Fruit fly (Drosophila melanogaster): Measurements from ENCODE around the gene CG31371.

- TF ChIP-seq ato (GFP tag; IDR thresholded peaks at IDR 0.05; ENCODE audit: partially characterized antibody) (no peak), CG17802 (tag; optimal IDR thresholded peaks at IDR 0.05) (no peak), CG5953 (GFP tag; IDR thresholded peaks at IDR 0.05) (no peak), tup (GFP tag; optimal IDR thresholded peaks at IDR 0.05) (no peak), Dref (GFP tag; IDR thresholded peaks at IDR 0.05) (no peak), fd64A (GFP tag; optimal IDR thresholded peaks at IDR 0.05) (no peak), CG18011 (GFP tag; optimal IDR thresholded peaks at IDR 0.05) (no peak), h (optimal IDR thresholded peaks at IDR 0.05) (no peak), CG12942 (GFP tag; optimal IDR thresholded peaks at IDR 0.05) (no peak)
Measured at dm6 chr3R:30550044-30550443, 46.7 kb upstream of the CG31371 start.

Data from whole organism, embryonic.